Worm (Caenorhabditis elegans): ENCODE measurements around the gene sri-4.

DNA sequence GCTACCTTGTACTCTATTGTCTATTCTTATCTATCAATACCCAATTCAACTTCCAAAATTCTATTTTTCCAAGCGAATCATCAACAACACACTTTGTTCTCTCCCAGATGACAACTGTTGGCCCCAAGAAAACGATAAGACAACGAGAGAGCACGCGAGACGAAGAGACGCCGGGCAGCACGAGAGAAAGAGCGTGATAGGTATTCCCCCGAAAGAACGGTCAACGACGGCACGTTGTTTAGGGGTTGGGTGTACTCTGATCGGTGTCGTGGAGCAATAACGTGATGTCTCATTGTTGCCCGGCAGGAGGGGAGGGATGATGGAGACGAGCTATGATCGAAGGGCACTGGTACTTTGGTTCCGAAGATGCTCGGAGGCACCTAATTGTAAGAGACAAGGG, 16.8 kb upstream of the sri-4 start:
- peak; percentile 84 for TF ChIP-seq grh-1 (GFP tag; IDR thresholded peaks at IDR 0.05)
- TF ChIP-seq unc-62 (GFP tag; optimal IDR thresholded peaks at IDR 0.05), result no peak
- peak; percentile 13 for TF ChIP-seq blmp-1 (tag; optimal IDR thresholded peaks at IDR 0.05)
- no peak for TF ChIP-seq zag-1 (tag; optimal IDR thresholded peaks at IDR 0.05)
- peak; percentile 77 for TF ChIP-seq jun-1 (tag; optimal IDR thresholded peaks at IDR 0.05)
- TF ChIP-seq vab-15 (tag; optimal IDR thresholded peaks at IDR 0.05), result peak; percentile 75
- TF ChIP-seq lin-14 (GFP tag; optimal IDR thresholded peaks at IDR 0.05), result peak; percentile 100
- peak; percentile 22 to 79 for TF ChIP-seq egl-27 (tag; optimal IDR thresholded peaks at IDR 0.05)
- peak; percentile 77 to 83 for TF ChIP-seq lsy-2 (tag; optimal IDR thresholded peaks at IDR 0.05)
- peak; percentile 79 for TF ChIP-seq skn-1 (tag; optimal IDR thresholded peaks at IDR 0.05)
- TF ChIP-seq fkh-10 (GFP tag; optimal IDR thresholded peaks at IDR 0.05), result no peak
